Fruit fly (Drosophila melanogaster): ENCODE measurements around the gene CG8757.

dm6 chr3L:13863365-13863775 is 21.3 kb upstream of the CG8757 start:
- TF ChIP-seq Camta (GFP tag; optimal IDR thresholded peaks at IDR 0.05): no peak
- no peak for TF ChIP-seq CG10565 (GFP tag; optimal IDR thresholded peaks at IDR 0.05)
- no peak for TF ChIP-seq CG7745 (tag; optimal IDR thresholded peaks at IDR 0.05)
- no peak for TF ChIP-seq slp2 (GFP tag; optimal IDR thresholded peaks at IDR 0.05)
- TF ChIP-seq ERR (GFP tag; optimal IDR thresholded peaks at IDR 0.05): peak; percentile 49
- TF ChIP-seq Sox102F (GFP tag; optimal IDR thresholded peaks at IDR 0.05): no peak
- TF ChIP-seq Mad (GFP tag; optimal IDR thresholded peaks at IDR 0.05): no peak
- no peak for TF ChIP-seq Adf1 (GFP tag; IDR thresholded peaks at IDR 0.05)
- no peak for TF ChIP-seq usp (GFP tag; optimal IDR thresholded peaks at IDR 0.05)
